Fruit fly (Drosophila melanogaster) whole organism, embryonic: ENCODE results near the gene EAChm.
A peak's percentile ranks its signal among the peaks of the same experiment; 100 is the strongest.

Experiments
- ATbp ChIP-seq: fragments of 200-800 bp; sonication (Bioruptor generic); optimal IDR thresholded peaks from 2 replicates; lab custom pipeline; 2017; ENCODE audit warnings: missing biosample characterization, mild to moderate bottlenecking, missing genetic modification characterization, missing genetic modification reagents
- Ada2b ChIP-seq: fragments of 200-800 bp; sonication (Bioruptor generic); IDR thresholded peaks from 2 replicates; pipeline ENCODE4 v1.3.6; 2022; ENCODE audit warnings: missing biosample characterization, missing genetic modification characterization
- Adf1 ChIP-seq: fragments of 200-800 bp; sonication (Bioruptor generic); IDR thresholded peaks from 2 replicates; pipeline ENCODE4 v1.3.6; 2022; ENCODE audit warnings: missing biosample characterization, missing genetic modification characterization
- Aef1 ChIP-seq: fragments of 200-800 bp; sonication (Bioruptor generic); IDR thresholded peaks from 3 replicates; pipeline ENCODE4 v1.3.6; 2022; ENCODE audit warnings: missing biosample characterization, missing genetic modification characterization
- Bteb2 ChIP-seq: fragments of 200-800 bp; sonication (Bioruptor generic); optimal IDR thresholded peaks from 2 replicates; lab custom pipeline; 2016; ENCODE audit warnings: missing biosample characterization, missing genetic modification characterization
- CG10431 ChIP-seq: fragments of 200-800 bp; sonication (Bioruptor generic); optimal IDR thresholded peaks from 3 replicates; lab custom pipeline; 2018; ENCODE audit warnings: missing biosample characterization, mild to moderate bottlenecking, missing genetic modification characterization
- CG11085 ChIP-seq: fragments of 200-800 bp; sonication (Bioruptor generic); IDR thresholded peaks from 2 replicates; pipeline ENCODE4 v1.3.6; 2022; ENCODE audit warnings: missing biosample characterization, missing genetic modification characterization
- CG11504 ChIP-seq: fragments of 200-800 bp; sonication (Bioruptor generic); optimal IDR thresholded peaks from 3 replicates; lab custom pipeline; 2019; ENCODE audit warnings: missing biosample characterization, mild to moderate bottlenecking, missing genetic modification characterization, moderate library complexity
- CG11695 ChIP-seq: fragments of 200-800 bp; sonication (Bioruptor generic); IDR thresholded peaks from 3 replicates; pipeline ENCODE4 v1.3.6; 2022; ENCODE audit warnings: missing biosample characterization, missing genetic modification characterization
- CG11723 ChIP-seq: fragments of 200-800 bp; sonication (Bioruptor generic); optimal IDR thresholded peaks from 2 replicates; lab custom pipeline; 2017; ENCODE audit warnings: missing biosample characterization, mild to moderate bottlenecking, missing genetic modification characterization
- CG13123 ChIP-seq: fragments of 200-800 bp; sonication (Bioruptor generic); optimal IDR thresholded peaks from 2 replicates; lab custom pipeline; 2016; ENCODE audit warnings: missing biosample characterization, missing genetic modification characterization
- CG13287 ChIP-seq: fragments of 200-800 bp; sonication (Bioruptor generic); IDR thresholded peaks from 2 replicates; pipeline ENCODE4 v1.3.6; 2022; ENCODE audit warnings: missing biosample characterization, missing genetic modification characterization; ENCODE audit not compliant: partially characterized antibody
- CG14441 ChIP-seq: fragments of 200-800 bp; sonication (Bioruptor generic); IDR thresholded peaks from 2 replicates; pipeline ENCODE4 v1.3.6; 2022; ENCODE audit warnings: missing biosample characterization, missing genetic modification characterization
- CG15073 ChIP-seq: fragments of 200-800 bp; sonication (Bioruptor generic); optimal IDR thresholded peaks from 2 replicates; lab custom pipeline; 2016; ENCODE audit warnings: missing biosample characterization, missing genetic modification characterization
- CG15479 ChIP-seq: fragments of 200-800 bp; sonication (Bioruptor generic); optimal IDR thresholded peaks from 3 replicates; lab custom pipeline; 2019; ENCODE audit warnings: missing biosample characterization, mild to moderate bottlenecking, missing genetic modification characterization, moderate library complexity
- CG18011 ChIP-seq: fragments of 200-800 bp; sonication (Bioruptor generic); optimal IDR thresholded peaks from 2 replicates; lab custom pipeline; 2017; ENCODE audit warnings: missing biosample characterization, missing genetic modification characterization, mild to moderate bottlenecking, moderate library complexity, missing genotype
- CG18262 ChIP-seq: fragments of 200-800 bp; optimal IDR thresholded peaks from 3 replicates; lab custom pipeline; 2019; ENCODE audit warnings: missing biosample characterization, mild to moderate bottlenecking, missing genetic modification characterization, moderate library complexity
- CG2116 ChIP-seq: fragments of 200-800 bp; sonication (Bioruptor generic); optimal IDR thresholded peaks from 3 replicates; lab custom pipeline; 2018; ENCODE audit warnings: missing biosample characterization, mild to moderate bottlenecking, missing genetic modification characterization
- CG31441 ChIP-seq: fragments of 200-800 bp; sonication (Bioruptor generic); IDR thresholded peaks from 2 replicates; pipeline ENCODE4 v1.3.6; 2022; ENCODE audit warnings: missing biosample characterization, missing genetic modification characterization
- CG5953 ChIP-seq: fragments of 200-800 bp; sonication (Bioruptor generic); IDR thresholded peaks from 2 replicates; pipeline ENCODE4 v1.3.6; 2022; ENCODE audit warnings: missing biosample characterization, missing genetic modification characterization
- CG6689 ChIP-seq: fragments of 200-800 bp; sonication (Bioruptor generic); IDR thresholded peaks from 2 replicates; pipeline ENCODE4 v1.3.6; 2022; ENCODE audit warnings: missing biosample characterization, missing genetic modification characterization
- CG9797 ChIP-seq: fragments of 200-800 bp; sonication (Bioruptor generic); optimal IDR thresholded peaks from 3 replicates; lab custom pipeline; 2018; ENCODE audit warnings: missing biosample characterization, mild to moderate bottlenecking, missing genetic modification characterization
- CG9817 ChIP-seq: fragments of 200-800 bp; sonication (Bioruptor generic); optimal IDR thresholded peaks from 2 replicates; lab custom pipeline; 2018; ENCODE audit warnings: missing biosample characterization, mild to moderate bottlenecking, missing genetic modification characterization, moderate library complexity
- Dll ChIP-seq: fragments of 200-800 bp; sonication (Bioruptor generic); IDR thresholded peaks from 4 replicates; pipeline ENCODE4 v1.3.6; 2022; ENCODE audit warnings: missing biosample characterization, missing genetic modification characterization; ENCODE audit not compliant: partially characterized antibody
- Ets65A ChIP-seq: fragments of 200-800 bp; sonication (Bioruptor generic); peaks from one replicate; lab custom pipeline; 2016; ENCODE audit warnings: missing biosample characterization, missing genetic modification characterization
- NK7.1 ChIP-seq: fragments of 200-800 bp; sonication (Bioruptor generic); optimal IDR thresholded peaks from 3 replicates; lab custom pipeline; 2016; ENCODE audit warnings: missing biosample characterization, missing genetic modification characterization
- Oli ChIP-seq: fragments of 200-800 bp; sonication (Bioruptor generic); optimal IDR thresholded peaks from 2 replicates; lab custom pipeline; 2018; ENCODE audit warnings: missing biosample characterization, mild to moderate bottlenecking, missing genetic modification characterization, moderate library complexity
- Rx ChIP-seq: fragments of 200-800 bp; sonication (Bioruptor generic); IDR thresholded peaks from 2 replicates; pipeline ENCODE4 v1.3.6; 2022; ENCODE audit warnings: missing biosample characterization, missing genetic modification characterization
- Ssrp ChIP-seq: fragments of 200-800 bp; sonication (Bioruptor generic); optimal IDR thresholded peaks from 2 replicates; lab custom pipeline; 2018; ENCODE audit warnings: missing biosample characterization, mild to moderate bottlenecking, missing genetic modification characterization, moderate library complexity
- TFAM ChIP-seq: fragments of 200-800 bp; sonication (Bioruptor generic); optimal IDR thresholded peaks from 2 replicates; lab custom pipeline; 2017; ENCODE audit warnings: missing biosample characterization, missing genetic modification characterization, inconsistent platforms
- ara ChIP-seq: fragments of 200-800 bp; sonication (Bioruptor generic); IDR thresholded peaks from 2 replicates; pipeline ENCODE4 v1.3.6; 2022; ENCODE audit warnings: missing biosample characterization, missing genetic modification characterization
- bab2 ChIP-seq: fragments of 200-800 bp; sonication (Bioruptor generic); optimal IDR thresholded peaks from 2 replicates; lab custom pipeline; 2016; ENCODE audit warnings: missing biosample characterization, missing genetic modification characterization
- chinmo ChIP-seq: fragments of 200-800 bp; sonication (Bioruptor generic); IDR thresholded peaks from 4 replicates; pipeline ENCODE4 v1.3.6; 2022; ENCODE audit warnings: missing biosample characterization, missing genetic modification characterization; ENCODE audit not compliant: partially characterized antibody
- eyg ChIP-seq: fragments of 200-800 bp; sonication (Bioruptor generic); optimal IDR thresholded peaks from 3 replicates; lab custom pipeline; 2016; ENCODE audit warnings: missing biosample characterization, missing genetic modification characterization
- fd102C ChIP-seq: fragments of 200-800 bp; sonication (Bioruptor generic); optimal IDR thresholded peaks from 2 replicates; lab custom pipeline; 2018; ENCODE audit warnings: missing biosample characterization, mild to moderate bottlenecking, missing genetic modification characterization, moderate library complexity
- fru ChIP-seq: fragments of >200 bp; optimal IDR thresholded peaks from 2 replicates; lab custom pipeline; 2017
- grau ChIP-seq: fragments of 200-800 bp; optimal IDR thresholded peaks from 3 replicates; lab custom pipeline; 2019; ENCODE audit warnings: missing biosample characterization, mild to moderate bottlenecking, missing genetic modification characterization, moderate library complexity
- gsb-n ChIP-seq: fragments of 200-800 bp; sonication (Bioruptor generic); optimal IDR thresholded peaks from 3 replicates; lab custom pipeline; 2018; ENCODE audit warnings: missing biosample characterization, mild to moderate bottlenecking, missing genetic modification characterization
- jigr1 ChIP-seq: fragments of 200-800 bp; sonication (Bioruptor generic); IDR thresholded peaks from 3 replicates; pipeline ENCODE4 v1.3.6; 2022; ENCODE audit warnings: missing biosample characterization, missing genetic modification characterization
- lov ChIP-seq, 2 experiments: fragments of 200-800 bp in 1 of 2; fragments of >200 bp in 1 of 2; sonication (Bioruptor generic) in 1 of 2; IDR thresholded peaks in 1 of 2; optimal IDR thresholded peaks in 1 of 2; 2 replicates in 1 of 2; 3 replicates in 1 of 2; pipeline versions ENCODE4 v1.3.6 to Lab custom; 2017 to 2022; ENCODE audit warnings: missing biosample characterization in 1 of 2, missing genetic modification characterization in 1 of 2
- luna ChIP-seq: fragments of 200-800 bp; sonication (Bioruptor generic); optimal IDR thresholded peaks from 2 replicates; lab custom pipeline; 2016; ENCODE audit warnings: missing biosample characterization, missing genetic modification characterization
- mirr ChIP-seq: fragments of 200-800 bp; sonication (Bioruptor generic); optimal IDR thresholded peaks from 3 replicates; lab custom pipeline; 2018; ENCODE audit warnings: missing biosample characterization, mild to moderate bottlenecking, missing genetic modification characterization
- phol ChIP-seq: fragments of 200-800 bp; sonication (Bioruptor generic); optimal IDR thresholded peaks from 3 replicates; lab custom pipeline; 2018; ENCODE audit warnings: missing biosample characterization, mild to moderate bottlenecking, missing genetic modification characterization, moderate library complexity
- sna ChIP-seq: fragments of 200-800 bp; sonication (Bioruptor generic); IDR thresholded peaks from 2 replicates; pipeline ENCODE4 v1.3.6; 2022; ENCODE audit warnings: missing biosample characterization, missing genetic modification characterization; ENCODE audit not compliant: partially characterized antibody
- trh ChIP-seq: fragments of 200-800 bp; sonication (Bioruptor generic); optimal IDR thresholded peaks from 2 replicates; lab custom pipeline; 2016; ENCODE audit warnings: missing biosample characterization, missing genetic modification characterization
- wdn ChIP-seq: fragments of 200-800 bp; sonication (Bioruptor generic); IDR thresholded peaks from 2 replicates; pipeline ENCODE4 v1.3.6; 2022; ENCODE audit warnings: missing biosample characterization, missing genetic modification characterization
- wor ChIP-seq: fragments of 200-800 bp; sonication (Bioruptor generic); IDR thresholded peaks from 2 replicates; pipeline ENCODE4 v1.3.6; 2022; ENCODE audit warnings: missing biosample characterization, missing genetic modification characterization
- z ChIP-seq: fragments of 200-800 bp; sonication (Bioruptor generic); IDR thresholded peaks from 3 replicates; pipeline ENCODE4 v1.3.6; 2022; ENCODE audit warnings: missing biosample characterization, missing genetic modification characterization

Gene EAChm

DNA sequence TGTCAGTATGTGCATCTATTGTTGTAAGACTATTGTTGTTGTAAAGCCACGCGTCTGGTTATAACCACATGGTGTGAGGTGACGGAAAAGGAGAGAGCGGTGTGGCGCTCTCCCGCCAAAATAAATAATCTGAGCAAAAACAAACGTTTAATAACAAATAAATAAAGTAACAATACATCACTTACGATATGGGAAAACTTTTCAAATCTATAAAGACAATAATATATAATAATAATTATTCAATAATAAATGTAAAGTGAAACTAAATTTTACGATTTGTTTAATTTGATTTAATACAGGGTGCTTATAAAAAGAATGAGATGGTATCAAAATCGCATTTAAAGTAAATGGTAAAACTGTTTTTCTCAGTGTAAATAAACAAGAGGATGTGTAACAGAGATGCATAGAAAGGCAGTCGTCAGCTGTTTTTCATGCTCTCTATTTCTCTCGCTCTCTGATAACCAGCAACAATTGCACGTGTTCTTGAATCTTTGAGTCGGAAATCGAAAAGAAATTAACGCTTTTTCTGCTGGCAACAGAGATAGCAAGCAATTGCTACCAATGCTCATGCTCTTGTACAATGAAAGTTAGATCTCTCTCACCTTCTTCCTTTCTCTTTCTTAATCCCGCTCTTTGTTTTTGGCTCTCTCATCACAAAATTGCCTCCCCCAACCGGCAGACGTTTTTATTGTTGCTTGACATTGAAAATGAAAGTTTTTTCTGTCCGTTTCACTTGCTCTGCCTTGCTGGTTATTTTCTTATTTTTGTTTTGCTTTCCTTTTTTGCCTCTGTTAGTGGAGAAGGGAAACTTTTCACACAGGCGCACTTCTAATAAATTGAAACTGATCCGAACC, 44.3 kb downstream of the EAChm start (continued):
- TF ChIP-seq CG9797 (GFP tag; lab: Kevin White, UChicago), result no peak
- peak; percentile 75 for TF ChIP-seq CG11085
- no peak; the same call in 1 of the 3 replicates for TF ChIP-seq Aef1 (GFP tag; lab: Robert Waterston, UW)
- peak; percentile 34 for TF ChIP-seq sna (GFP tag; lab: Robert Waterston, UW)
- peak; percentile 91 for TF ChIP-seq CG11504 (tag; lab: Kevin White, UChicago)
- TF ChIP-seq CG11723 (GFP tag; lab: Kevin White, UChicago), result peak; percentile 63
- peak; percentile 69 for TF ChIP-seq ara
- TF ChIP-seq CG15073, result no peak
- peak; percentile 39 for TF ChIP-seq mirr (GFP tag; lab: Kevin White, UChicago)
- TF ChIP-seq Ada2b, result peak; percentile 82
- TF ChIP-seq TFAM (GFP tag; lab: Kevin White, UChicago), result peak; percentile 35
- peak; percentile 47; the same call in 3 of the 4 replicates for TF ChIP-seq Dll (GFP tag; lab: Robert Waterston, UW)
- TF ChIP-seq fru (lab: Kevin White, UChicago), result no peak
- TF ChIP-seq CG11695 (GFP tag; lab: Robert Waterston, UW), result peak; percentile 93
- peak; percentile 11 for TF ChIP-seq bab2 (GFP tag; lab: Kevin White, UChicago)
- TF ChIP-seq CG18262, result peak; percentile 97
- no peak for TF ChIP-seq wdn (GFP tag; lab: Robert Waterston, UW)
- peak; percentile 9 for TF ChIP-seq eyg (GFP tag; lab: Kevin White, UChicago)
- TF ChIP-seq gsb-n (tag; lab: Kevin White, UChicago), result peak; percentile 96
- TF ChIP-seq CG2116, result peak; percentile 76
- TF ChIP-seq Rx, result peak; percentile 31
- TF ChIP-seq CG10431, result peak; percentile 58
- TF ChIP-seq CG13123 (GFP tag; lab: Kevin White, UChicago), result peak; percentile 4
- TF ChIP-seq luna, result no peak
- 0 out of 4 replicates have a peak, but pooled peaks have one; percentile 20 for TF ChIP-seq chinmo (GFP tag; lab: Robert Waterston, UW)
- TF ChIP-seq fd102C (GFP tag; lab: Kevin White, UChicago), result peak; percentile 47
- peak; percentile 95 for TF ChIP-seq phol (tag; lab: Kevin White, UChicago)
- peak; percentile 86 for TF ChIP-seq grau
- TF ChIP-seq CG6689, result peak; percentile 90
- peak; percentile 72 for TF ChIP-seq CG9817
- TF ChIP-seq Oli, result peak; percentile 80
- TF ChIP-seq NK7.1 (GFP tag; lab: Kevin White, UChicago), result peak; percentile 58
- no peak for TF ChIP-seq Adf1 (GFP tag; lab: Robert Waterston, UW)
- peak; percentile 50; the same call in 1 of the 2 replicates for TF ChIP-seq wor (GFP tag; lab: Robert Waterston, UW)
- no peak for TF ChIP-seq lov (optimal IDR thresholded peaks at IDR 0.05; lab: Kevin White, UChicago)
- TF ChIP-seq lov (GFP tag; IDR thresholded peaks at IDR 0.05; lab: Robert Waterston, UW), result peak; percentile 69; the same call in 2 of the 3 replicates
- TF ChIP-seq CG13287 (GFP tag; lab: Robert Waterston, UW), result no peak
- peak; percentile 98 for TF ChIP-seq CG31441 (GFP tag; lab: Robert Waterston, UW)
- 0 out of 3 replicates have a peak, but pooled peaks have one; percentile 7 for TF ChIP-seq jigr1 (GFP tag; lab: Robert Waterston, UW)
- TF ChIP-seq CG14441, result peak; percentile 71
- TF ChIP-seq CG15479 (GFP tag; lab: Kevin White, UChicago), result peak; percentile 13
- no peak for TF ChIP-seq CG18011 (GFP tag; lab: Kevin White, UChicago)
- no peak for TF ChIP-seq z
- TF ChIP-seq CG5953, result peak; percentile 63; the same call in 1 of the 2 replicates
- no peak for TF ChIP-seq Bteb2 (GFP tag; lab: Kevin White, UChicago)
- TF ChIP-seq Ssrp, result peak; percentile 82
- TF ChIP-seq ATbp (GFP tag; lab: Kevin White, UChicago), result peak; percentile 95
- TF ChIP-seq Ets65A (GFP tag; lab: Kevin White, UChicago), result peak; percentile 52
- peak; percentile 12 for TF ChIP-seq trh (GFP tag; lab: Kevin White, UChicago)
